Fruit fly (Drosophila melanogaster) whole organism: ENCODE data around the gene faf.

Experiments
- Dll ChIP-seq: fragments of >200 bp; optimal IDR thresholded peaks from 2 replicates; lab custom pipeline; 2017
- pan ChIP-seq: fragments of >200 bp; optimal IDR thresholded peaks from 2 replicates; lab custom pipeline; 2017
- psq ChIP-seq: fragments of >200 bp; optimal IDR thresholded peaks from 2 replicates; lab custom pipeline; 2017
- usp ChIP-seq: fragments of >200 bp; optimal IDR thresholded peaks from 2 replicates; lab custom pipeline; 2017; ENCODE audit warnings: missing biosample characterization, missing genetic modification characterization, mixed read lengths

dm6 chr3R:31812976-31813298 is 36.1 kb downstream of the faf start:
- TF ChIP-seq pan, result no peak
- no peak for TF ChIP-seq Dll
- no peak for TF ChIP-seq psq
- no peak for TF ChIP-seq usp (GFP tag; lab: Kevin White, UChicago)
